Worm (Caenorhabditis elegans) whole organism, mixed stage, embryonic: ENCODE results near the gene Y67D8B.1.

Experiments
- lin-13 ChIP-seq: fragments of 150-350 bp; optimal IDR thresholded peaks from 2 replicates; lab custom pipeline; 2014; ENCODE audit warnings: missing biosample characterization, missing genetic modification characterization
- nhr-237 ChIP-seq: fragments of 150-350 bp; optimal IDR thresholded peaks from 2 replicates; lab custom pipeline; 2014; ENCODE audit warnings: missing biosample characterization, missing genetic modification characterization
- nhr-28 ChIP-seq: fragments of 150-350 bp; optimal IDR thresholded peaks from 2 replicates; lab custom pipeline; 2014; ENCODE audit warnings: missing biosample characterization, missing genetic modification characterization
- unc-39 ChIP-seq: fragments of 150-350 bp; optimal IDR thresholded peaks from 2 replicates; lab custom pipeline; 2014; ENCODE audit warnings: missing biosample characterization, missing genetic modification characterization

ce11 chrIV:3160785-3161184, 11.6 kb downstream of the Y67D8B.1 start:
- TF ChIP-seq nhr-237 (tag; lab: Kevin White, UChicago) (peak; percentile 59), nhr-28 (tag; lab: Kevin White, UChicago) (no peak), unc-39 (tag; lab: Kevin White, UChicago) (no peak), lin-13 (tag; lab: Kevin White, UChicago) (peak; percentile 32)
